Worm (Caenorhabditis elegans): Measurements from ENCODE around the gene cwp-3.

The cwp-3 gene

ce11 chrV:4826710-4827380, 15.8 kb upstream of the cwp-3 start, which contains the start of the genes hsp-6 and C37H5.5:
Gene hsp-6, minus strand, starts transcription at chrV:4826760.
Gene C37H5.5, plus strand, starts transcription at chrV:4827360.
- TF ChIP-seq zag-1 (tag; optimal IDR thresholded peaks at IDR 0.05) (peak; percentile 49), mdl-1 (tag; optimal IDR thresholded peaks at IDR 0.05) (peak in 1 of 2 experiments; percentile 10), elt-3 (tag; optimal IDR thresholded peaks at IDR 0.05) (no peak), C34F6.9 (tag; optimal IDR thresholded peaks at IDR 0.05) (peak; percentile 70), nhr-11 (tag; optimal IDR thresholded peaks at IDR 0.05) (no peak), lin-11 (tag; optimal IDR thresholded peaks at IDR 0.05) (peak; percentile 89), mbf-1 (tag; optimal IDR thresholded peaks at IDR 0.05) (no peak), ceh-16 (tag; optimal IDR thresholded peaks at IDR 0.05) (peak; percentile 61), Y55F3AM.14 (GFP tag; optimal IDR thresholded peaks at IDR 0.05) (peak; percentile 59), elt-1 (tag; optimal IDR thresholded peaks at IDR 0.05) (no peak), nhr-25 (tag; optimal IDR thresholded peaks at IDR 0.05) (peak; percentile 68), nhr-237 (tag; optimal IDR thresholded peaks at IDR 0.05) (no peak), ceh-82 (tag; optimal IDR thresholded peaks at IDR 0.05) (peak; percentile 76), ztf-11 (tag; optimal IDR thresholded peaks at IDR 0.05) (no peak), dmd-4 (tag; optimal IDR thresholded peaks at IDR 0.05) (no peak), lsy-2 (tag; optimal IDR thresholded peaks at IDR 0.05) (peak; percentile 42 to 92), nhr-6 (tag; optimal IDR thresholded peaks at IDR 0.05) (no peak), ama-1 (optimal IDR thresholded peaks at IDR 0.05) (peak; percentile 31), unc-39 (tag; optimal IDR thresholded peaks at IDR 0.05) (no peak), nhr-10 (tag; optimal IDR thresholded peaks at IDR 0.05) (no peak), nhr-129 (tag; optimal IDR thresholded peaks at IDR 0.05) (peak; percentile 78), crh-2 (tag; optimal IDR thresholded peaks at IDR 0.05) (peak; percentile 88), sma-3 (GFP tag; optimal IDR thresholded peaks at IDR 0.05) (peak; percentile 84), alr-1 (tag; optimal IDR thresholded peaks at IDR 0.05) (no peak), mab-5 (tag; optimal IDR thresholded peaks at IDR 0.05) (peak; percentile 39), nhr-21 (tag; optimal IDR thresholded peaks at IDR 0.05) (peak; percentile 49), sem-4 (tag; optimal IDR thresholded peaks at IDR 0.05) (no peak), snpc-4 (tag; optimal IDR thresholded peaks at IDR 0.05) (peak; percentile 39), gmeb-1 (tag; optimal IDR thresholded peaks at IDR 0.05) (peak; percentile 79), ztf-1 (GFP tag; conservative IDR thresholded peaks at IDR 0.05) (no peak), skn-1 (tag; optimal IDR thresholded peaks at IDR 0.05) (no peak), R02D3.7 (tag; optimal IDR thresholded peaks at IDR 0.05) (no peak), unc-55 (GFP tag; optimal IDR thresholded peaks at IDR 0.05) (peak; percentile 96), ZK546.5 (tag; optimal IDR thresholded peaks at IDR 0.05) (no peak), F13H6.1 (tag; optimal IDR thresholded peaks at IDR 0.05) (peak; percentile 82), nhr-12 (tag; optimal IDR thresholded peaks at IDR 0.05) (no peak), nhr-77 (tag; optimal IDR thresholded peaks at IDR 0.05) (no peak), peb-1 (tag; optimal IDR thresholded peaks at IDR 0.05) (no peak), unc-62 (GFP tag; optimal IDR thresholded peaks at IDR 0.05) (no peak), sma-9 (GFP tag; optimal IDR thresholded peaks at IDR 0.05) (peak; percentile 82), sma-9 (tag; optimal IDR thresholded peaks at IDR 0.05) (no peak), lin-39 (tag; optimal IDR thresholded peaks at IDR 0.05) (no peak), fos-1 (tag; optimal IDR thresholded peaks at IDR 0.05) (peak; percentile 70), lin-13 (GFP tag; optimal IDR thresholded peaks at IDR 0.05) (peak; percentile 80), aly-2 (tag; optimal IDR thresholded peaks at IDR 0.05) (no peak), egl-27 (tag; optimal IDR thresholded peaks at IDR 0.05) (no peak), ztf-4 (tag; optimal IDR thresholded peaks at IDR 0.05) (peak; percentile 75), nhr-23 (tag; optimal IDR thresholded peaks at IDR 0.05) (no peak), blmp-1 (tag; optimal IDR thresholded peaks at IDR 0.05; ENCODE audit: insufficient read depth) (peak; percentile 36)
